Fruit fly (Drosophila melanogaster) whole organism, embryonic: ENCODE results near the gene udt.

Experiments used
- Atf3 ChIP-seq: fragments of 200-800 bp; sonication (Bioruptor generic); optimal IDR thresholded peaks from 3 replicates; lab custom pipeline; 2016; ENCODE audit warnings: missing biosample characterization, missing genetic modification characterization
- CG10147 ChIP-seq: fragments of 200-800 bp; sonication (Bioruptor generic); optimal IDR thresholded peaks from 2 replicates; lab custom pipeline; 2019; ENCODE audit warnings: missing biosample characterization, mild to moderate bottlenecking, missing genetic modification characterization, moderate library complexity
- CG10267 ChIP-seq: fragments of 200-800 bp; sonication (Bioruptor generic); optimal IDR thresholded peaks from 2 replicates; lab custom pipeline; 2018; ENCODE audit warnings: missing biosample characterization, mild to moderate bottlenecking, missing genetic modification characterization, moderate library complexity
- CG11504 ChIP-seq: fragments of 200-800 bp; sonication (Bioruptor generic); optimal IDR thresholded peaks from 3 replicates; lab custom pipeline; 2019; ENCODE audit warnings: missing biosample characterization, mild to moderate bottlenecking, missing genetic modification characterization, moderate library complexity
- CG14710 ChIP-seq: fragments of 200-800 bp; sonication (Bioruptor generic); optimal IDR thresholded peaks from 3 replicates; lab custom pipeline; 2019; ENCODE audit warnings: missing biosample characterization, mild to moderate bottlenecking, missing genetic modification characterization, moderate library complexity
- CG17359 ChIP-seq: fragments of 200-800 bp; sonication (Bioruptor generic); optimal IDR thresholded peaks from 3 replicates; lab custom pipeline; 2018; ENCODE audit warnings: missing biosample characterization, mild to moderate bottlenecking, missing genetic modification characterization, moderate library complexity
- CG17829 ChIP-seq: fragments of 200-800 bp; optimal IDR thresholded peaks from 2 replicates; lab custom pipeline; 2019; ENCODE audit warnings: missing biosample characterization, mild to moderate bottlenecking, missing genetic modification characterization, moderate library complexity
- CG18619 ChIP-seq: fragments of 200-800 bp; sonication (Bioruptor generic); optimal IDR thresholded peaks from 3 replicates; lab custom pipeline; 2017; ENCODE audit warnings: missing biosample characterization, mild to moderate bottlenecking, missing genetic modification characterization
- CG31365 ChIP-seq: fragments of 200-800 bp; sonication (Bioruptor generic); optimal IDR thresholded peaks from 2 replicates; lab custom pipeline; 2018; ENCODE audit warnings: missing biosample characterization, mild to moderate bottlenecking, missing genetic modification characterization
- CG33557 ChIP-seq: fragments of 200-800 bp; sonication (Bioruptor generic); optimal IDR thresholded peaks from 2 replicates; lab custom pipeline; 2019; ENCODE audit warnings: missing biosample characterization, mild to moderate bottlenecking, missing genetic modification characterization, moderate library complexity
- CG3838 ChIP-seq: fragments of 200-800 bp; sonication (Bioruptor generic); optimal IDR thresholded peaks from 3 replicates; lab custom pipeline; 2016; ENCODE audit warnings: missing biosample characterization, missing genetic modification characterization
- CG3995 ChIP-seq: fragments of 200-800 bp; sonication (Bioruptor generic); optimal IDR thresholded peaks from 3 replicates; lab custom pipeline; 2016; ENCODE audit warnings: missing biosample characterization, missing genetic modification characterization
- CG4424 ChIP-seq: fragments of 200-800 bp; sonication (Bioruptor generic); optimal IDR thresholded peaks from 3 replicates; lab custom pipeline; 2016; ENCODE audit warnings: missing biosample characterization, missing genetic modification characterization
- CG5180 ChIP-seq: fragments of 200-800 bp; sonication (Bioruptor generic); optimal IDR thresholded peaks from 3 replicates; lab custom pipeline; 2017; ENCODE audit warnings: missing biosample characterization, missing genetic modification characterization, mild to moderate bottlenecking, moderate library complexity, missing genetic modification reagents
- CG7271 ChIP-seq: fragments of 200-800 bp; sonication (Bioruptor generic); optimal IDR thresholded peaks from 2 replicates; lab custom pipeline; 2018; ENCODE audit warnings: missing biosample characterization, mild to moderate bottlenecking, missing genetic modification characterization, moderate library complexity
- CG7839 ChIP-seq: fragments of 200-800 bp; sonication (Bioruptor generic); optimal IDR thresholded peaks from 3 replicates; lab custom pipeline; 2018; ENCODE audit warnings: missing biosample characterization, mild to moderate bottlenecking, missing genetic modification characterization, moderate library complexity
- CG9437 ChIP-seq: fragments of 200-800 bp; sonication (Bioruptor generic); optimal IDR thresholded peaks from 2 replicates; lab custom pipeline; 2018; ENCODE audit warnings: missing biosample characterization, mild to moderate bottlenecking, missing genetic modification characterization
- CG9817 ChIP-seq: fragments of 200-800 bp; sonication (Bioruptor generic); optimal IDR thresholded peaks from 2 replicates; lab custom pipeline; 2018; ENCODE audit warnings: missing biosample characterization, mild to moderate bottlenecking, missing genetic modification characterization, moderate library complexity
- Chrac-16 ChIP-seq: fragments of 200-800 bp; sonication (Bioruptor generic); optimal IDR thresholded peaks from 3 replicates; lab custom pipeline; 2016; ENCODE audit warnings: missing biosample characterization, missing genetic modification characterization
- CrebB ChIP-seq: fragments of 200-800 bp; sonication (Bioruptor generic); optimal IDR thresholded peaks from 3 replicates; lab custom pipeline; 2018; ENCODE audit warnings: missing biosample characterization, mild to moderate bottlenecking, missing genetic modification characterization
- Dref ChIP-seq: fragments of 200-800 bp; sonication (Bioruptor generic); IDR thresholded peaks from 2 replicates; pipeline ENCODE4 v1.3.6; 2022; ENCODE audit warnings: missing biosample characterization, missing genetic modification characterization
- E2f2 ChIP-seq: fragments of 200-800 bp; sonication (Bioruptor generic); IDR thresholded peaks from 2 replicates; pipeline ENCODE4 v1.3.6; 2022; ENCODE audit warnings: missing biosample characterization, missing genetic modification characterization
- Hr3 ChIP-seq: fragments of 200-800 bp; sonication (Bioruptor generic); optimal IDR thresholded peaks from 3 replicates; lab custom pipeline; 2016; ENCODE audit warnings: missing biosample characterization, missing genetic modification characterization
- Hsf ChIP-seq: fragments of 200-800 bp; sonication (Bioruptor generic); optimal IDR thresholded peaks from 3 replicates; lab custom pipeline; 2016; ENCODE audit warnings: missing biosample characterization, missing genetic modification characterization
- MBD-R2 ChIP-seq: fragments of 200-800 bp; sonication (Bioruptor generic); IDR thresholded peaks from 2 replicates; pipeline ENCODE4 v1.3.6; 2022; ENCODE audit warnings: missing biosample characterization, missing genetic modification characterization
- Nf-YC ChIP-seq: fragments of 200-800 bp; optimal IDR thresholded peaks from 3 replicates; lab custom pipeline; 2019; ENCODE audit warnings: missing biosample characterization, mild to moderate bottlenecking, missing genetic modification characterization, moderate library complexity
- Pdp1 ChIP-seq, 2 experiments: fragments of 200-800 bp; sonication (Bioruptor generic); optimal IDR thresholded peaks; 3 replicates each; lab custom pipeline; 2016; ENCODE audit warnings: missing biosample characterization in 2 of 2, missing genetic modification characterization in 2 of 2, mild to moderate bottlenecking in 1 of 2, moderate library complexity in 1 of 2
- Ptx1 ChIP-seq: fragments of 200-800 bp; sonication (Bioruptor generic); IDR thresholded peaks from 2 replicates; pipeline ENCODE4 v1.3.6; 2022; ENCODE audit warnings: missing biosample characterization, missing genetic modification characterization
- Spps ChIP-seq: fragments of 200-800 bp; sonication (Bioruptor generic); optimal IDR thresholded peaks from 2 replicates; lab custom pipeline; 2018; ENCODE audit warnings: missing biosample characterization, mild to moderate bottlenecking, missing genetic modification characterization
- Ssrp ChIP-seq: fragments of 200-800 bp; sonication (Bioruptor generic); optimal IDR thresholded peaks from 2 replicates; lab custom pipeline; 2018; ENCODE audit warnings: missing biosample characterization, mild to moderate bottlenecking, missing genetic modification characterization, moderate library complexity
- ase ChIP-seq: fragments of 200-800 bp; sonication (Bioruptor generic); IDR thresholded peaks from 3 replicates; pipeline ENCODE4 v1.3.6; 2022; ENCODE audit warnings: missing biosample characterization, missing genetic modification characterization
- ci ChIP-seq: fragments of 200-800 bp; sonication (Bioruptor generic); IDR thresholded peaks from 3 replicates; pipeline ENCODE4 v1.3.6; 2022; ENCODE audit warnings: missing biosample characterization, missing genetic modification characterization
- emc ChIP-seq: fragments of 200-800 bp; sonication (Bioruptor generic); optimal IDR thresholded peaks from 2 replicates; lab custom pipeline; 2016; ENCODE audit warnings: missing biosample characterization, missing genetic modification characterization
- fd3F ChIP-seq: fragments of 200-800 bp; sonication (Bioruptor generic); optimal IDR thresholded peaks from 2 replicates; lab custom pipeline; 2018; ENCODE audit warnings: missing biosample characterization, mild to moderate bottlenecking, missing genetic modification characterization, moderate library complexity
- hbn ChIP-seq: fragments of 200-800 bp; sonication (Bioruptor generic); IDR thresholded peaks from 2 replicates; pipeline ENCODE4 v1.3.6; 2022; ENCODE audit warnings: missing biosample characterization, missing genetic modification characterization; ENCODE audit not compliant: partially characterized antibody
- her ChIP-seq: fragments of 200-800 bp; sonication (Bioruptor generic); optimal IDR thresholded peaks from 2 replicates; lab custom pipeline; 2016; ENCODE audit warnings: missing biosample characterization, missing genetic modification characterization
- inv ChIP-seq: fragments of 200-800 bp; sonication (Bioruptor generic); IDR thresholded peaks from 2 replicates; pipeline ENCODE4 v1.3.6; 2022; ENCODE audit warnings: missing biosample characterization, missing genetic modification characterization; ENCODE audit not compliant: partially characterized antibody
- kah ChIP-seq: fragments of 200-800 bp; sonication (Bioruptor generic); optimal IDR thresholded peaks from 2 replicates; lab custom pipeline; 2018; ENCODE audit warnings: missing biosample characterization, mild to moderate bottlenecking, missing genetic modification characterization
- ken ChIP-seq: fragments of 200-800 bp; sonication (Bioruptor generic); IDR thresholded peaks from 3 replicates; pipeline ENCODE4 v1.3.6; 2022; ENCODE audit warnings: missing biosample characterization, missing genetic modification characterization
- phol ChIP-seq: fragments of 200-800 bp; sonication (Bioruptor generic); optimal IDR thresholded peaks from 3 replicates; lab custom pipeline; 2018; ENCODE audit warnings: missing biosample characterization, mild to moderate bottlenecking, missing genetic modification characterization, moderate library complexity
- rib ChIP-seq: fragments of 200-800 bp; sonication (Bioruptor generic); IDR thresholded peaks from 2 replicates; pipeline ENCODE4 v1.3.6; 2022; ENCODE audit warnings: missing biosample characterization, missing genetic modification characterization
- row ChIP-seq: fragments of 200-800 bp; sonication (Bioruptor generic); IDR thresholded peaks from 3 replicates; pipeline ENCODE4 v1.3.6; 2022; ENCODE audit warnings: missing biosample characterization, missing genetic modification characterization
- salm ChIP-seq: fragments of 200-800 bp; sonication (Bioruptor generic); optimal IDR thresholded peaks from 2 replicates; lab custom pipeline; 2018; ENCODE audit warnings: missing biosample characterization, mild to moderate bottlenecking, missing genetic modification characterization
- sens-2 ChIP-seq: fragments of 200-800 bp; sonication (Bioruptor generic); IDR thresholded peaks from 2 replicates; pipeline ENCODE4 v1.3.6; 2022; ENCODE audit warnings: missing biosample characterization, missing genetic modification characterization
- seq ChIP-seq: fragments of 200-800 bp; sonication (Bioruptor generic); IDR thresholded peaks from 2 replicates; pipeline ENCODE4 v1.3.6; 2022; ENCODE audit warnings: missing biosample characterization, missing genetic modification characterization
- sug ChIP-seq: fragments of 200-800 bp; optimal IDR thresholded peaks from 2 replicates; lab custom pipeline; 2019; ENCODE audit warnings: missing biosample characterization, mild to moderate bottlenecking, missing genetic modification characterization, moderate library complexity
- trem ChIP-seq: fragments of 200-800 bp; optimal IDR thresholded peaks from 3 replicates; lab custom pipeline; 2019; ENCODE audit warnings: missing biosample characterization, mild to moderate bottlenecking, missing genetic modification characterization, moderate library complexity
- vvl ChIP-seq: fragments of 200-800 bp; sonication (Bioruptor generic); IDR thresholded peaks from 2 replicates; pipeline ENCODE4 v1.3.6; 2022; ENCODE audit warnings: missing biosample characterization, missing genetic modification characterization
- zf30C ChIP-seq: fragments of 200-800 bp; sonication (Bioruptor generic); optimal IDR thresholded peaks from 3 replicates; lab custom pipeline; 2018; ENCODE audit warnings: missing biosample characterization, mild to moderate bottlenecking, missing genetic modification characterization

Gene udt

DNA sequence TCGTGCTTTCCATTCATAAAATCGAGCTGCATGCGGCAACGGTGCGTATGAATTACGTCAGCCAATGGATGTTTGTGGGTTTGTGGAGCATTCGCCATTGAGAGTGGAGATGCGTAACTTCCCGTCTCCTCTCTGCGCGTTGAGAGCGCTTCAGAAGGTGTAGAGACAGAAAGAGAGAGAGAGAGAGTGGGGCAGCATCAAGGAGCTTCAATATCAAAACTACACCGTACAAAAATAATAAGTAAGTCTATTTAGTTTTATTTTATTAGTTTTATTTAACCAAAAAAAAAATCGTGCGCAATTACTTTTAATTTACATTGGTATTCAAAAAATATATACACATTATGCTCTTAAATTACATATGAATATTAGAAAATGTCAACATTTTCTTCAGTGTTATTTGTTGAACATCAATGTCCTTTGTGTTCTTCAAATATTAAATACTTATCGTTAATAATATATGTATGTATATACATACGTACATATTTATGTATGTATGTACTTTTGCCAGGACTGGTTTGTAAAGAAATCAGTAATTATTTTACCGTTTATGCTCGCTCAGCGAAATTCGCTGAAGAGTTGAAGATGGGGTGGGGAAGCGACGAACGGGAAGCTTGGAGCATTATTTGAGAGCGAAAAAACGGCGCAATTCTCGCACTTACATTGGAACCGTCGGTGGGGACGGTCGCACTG is 40.2 kb downstream of the udt start, which contains the start of gene CG10365 (continued):
- TF ChIP-seq CG7839 (tag; lab: Kevin White, UChicago) = peak; percentile 96
- peak; percentile 84 for TF ChIP-seq CG10267 (tag; lab: Kevin White, UChicago)
- peak; percentile 58 for TF ChIP-seq CG17829 (tag; lab: Kevin White, UChicago)
- TF ChIP-seq CG4424 (GFP tag; lab: Kevin White, UChicago) = peak; percentile 82
- TF ChIP-seq MBD-R2 = peak; percentile 35; the same call in 1 of the 2 replicates
- peak; percentile 45 for TF ChIP-seq trem
- peak; percentile 93 for TF ChIP-seq CG17359 (tag; lab: Kevin White, UChicago)
- peak; percentile 6 for TF ChIP-seq CG3838
- peak; percentile 72 for TF ChIP-seq CrebB (tag; lab: Kevin White, UChicago)
- no peak for TF ChIP-seq ken
- TF ChIP-seq inv (GFP tag; lab: Robert Waterston, UW) = no peak
- peak; percentile 94 for TF ChIP-seq CG10147 (GFP tag; lab: Kevin White, UChicago)
- no peak for TF ChIP-seq CG31365 (tag; lab: Kevin White, UChicago)
- TF ChIP-seq CG9437 (GFP tag; lab: Kevin White, UChicago) = peak; percentile 87
- peak; percentile 90 for TF ChIP-seq fd3F (GFP tag; lab: Kevin White, UChicago)
- no peak for TF ChIP-seq her (GFP tag; lab: Kevin White, UChicago)
- peak; percentile 67 for TF ChIP-seq CG14710 (tag; lab: Kevin White, UChicago)
- TF ChIP-seq Ssrp = peak; percentile 81
- TF ChIP-seq CG5180 = peak; percentile 70
- TF ChIP-seq Pdp1 (GFP tag; optimal IDR thresholded peaks at IDR 0.05; lab: Kevin White, UChicago) = peak in 1 of 2 experiments; percentile 96
- peak; percentile 92 for TF ChIP-seq Ptx1 (GFP tag; lab: Robert Waterston, UW)
- TF ChIP-seq Spps (tag; lab: Kevin White, UChicago) = peak; percentile 4
- no peak for TF ChIP-seq CG33557
- TF ChIP-seq emc (GFP tag; lab: Kevin White, UChicago) = no peak
- TF ChIP-seq kah = peak; percentile 67
- no peak for TF ChIP-seq hbn (GFP tag; lab: Robert Waterston, UW)
- TF ChIP-seq CG11504 (tag; lab: Kevin White, UChicago) = peak; percentile 95
- peak; percentile 36 for TF ChIP-seq sug (tag; lab: Kevin White, UChicago)
- TF ChIP-seq ase (GFP tag; lab: Robert Waterston, UW) = peak; percentile 58; the same call in 1 of the 3 replicates
- TF ChIP-seq vvl = peak; percentile 93
- peak; percentile 38 for TF ChIP-seq Hsf (GFP tag; lab: Kevin White, UChicago)
- no peak for TF ChIP-seq Atf3 (GFP tag; lab: Kevin White, UChicago)
- peak; percentile 89 for TF ChIP-seq phol (tag; lab: Kevin White, UChicago)
- TF ChIP-seq ci (GFP tag; lab: Robert Waterston, UW) = peak; percentile 61; the same call in 1 of the 3 replicates
- TF ChIP-seq sens-2 (GFP tag; lab: Robert Waterston, UW) = no peak
- peak; percentile 83 for TF ChIP-seq salm (tag; lab: Kevin White, UChicago)
- TF ChIP-seq CG18619 (GFP tag; lab: Kevin White, UChicago) = peak; percentile 79
- peak; percentile 91 for TF ChIP-seq row (GFP tag; lab: Robert Waterston, UW)
- TF ChIP-seq Chrac-16 = peak; percentile 74
- TF ChIP-seq CG7271 (tag; lab: Kevin White, UChicago) = no peak
- peak; percentile 59 for TF ChIP-seq zf30C (GFP tag; lab: Kevin White, UChicago)
- TF ChIP-seq E2f2 (GFP tag; lab: Robert Waterston, UW) = peak; percentile 56; the same call in 1 of the 2 replicates
- TF ChIP-seq CG9817 (tag; lab: Kevin White, UChicago) = peak; percentile 80
- peak; percentile 64 for TF ChIP-seq Nf-YC (tag; lab: Kevin White, UChicago)
- TF ChIP-seq CG3995 (GFP tag; lab: Kevin White, UChicago) = no peak
- TF ChIP-seq Dref (GFP tag; lab: Robert Waterston, UW) = no peak
- TF ChIP-seq Hr3 (GFP tag; lab: Kevin White, UChicago) = peak; percentile 84
- TF ChIP-seq seq (GFP tag; lab: Robert Waterston, UW) = peak; percentile 67
- TF ChIP-seq rib (GFP tag; lab: Robert Waterston, UW) = peak; percentile 12; the same call in 1 of the 2 replicates
